Fruit fly (Drosophila melanogaster) whole organism, embryonic: ENCODE results near the gene CG11000.
A peak's percentile ranks its signal among the peaks of the same experiment; 100 is the strongest.

ENCODE experiments used
- Asciz ChIP-seq: fragments of 200-800 bp; sonication (Bioruptor generic); optimal IDR thresholded peaks from 2 replicates; lab custom pipeline; 2017; ENCODE audit warnings: missing biosample characterization, mild to moderate bottlenecking, missing genetic modification characterization, missing genetic modification reagents
- BEAF-32 ChIP-seq: fragments of 200-800 bp; sonication (Bioruptor generic); optimal IDR thresholded peaks from 3 replicates; lab custom pipeline; 2017; ENCODE audit warnings: missing biosample characterization, missing genetic modification characterization, mild to moderate bottlenecking, moderate library complexity, missing genetic modification reagents
- Bgb ChIP-seq: fragments of 200-800 bp; sonication (Bioruptor generic); IDR thresholded peaks from 2 replicates; pipeline ENCODE4 v1.3.6; 2022; ENCODE audit warnings: missing biosample characterization, missing genetic modification characterization; ENCODE audit not compliant: partially characterized antibody
- CG10267 ChIP-seq: fragments of 200-800 bp; sonication (Bioruptor generic); optimal IDR thresholded peaks from 2 replicates; lab custom pipeline; 2018; ENCODE audit warnings: missing biosample characterization, mild to moderate bottlenecking, missing genetic modification characterization, moderate library complexity
- CG11085 ChIP-seq: fragments of 200-800 bp; sonication (Bioruptor generic); IDR thresholded peaks from 2 replicates; pipeline ENCODE4 v1.3.6; 2022; ENCODE audit warnings: missing biosample characterization, missing genetic modification characterization
- CG11723 ChIP-seq: fragments of 200-800 bp; sonication (Bioruptor generic); optimal IDR thresholded peaks from 2 replicates; lab custom pipeline; 2017; ENCODE audit warnings: missing biosample characterization, mild to moderate bottlenecking, missing genetic modification characterization
- CG12659 ChIP-seq: fragments of 200-800 bp; sonication (Bioruptor generic); optimal IDR thresholded peaks from 3 replicates; lab custom pipeline; 2017; ENCODE audit warnings: mild to moderate bottlenecking, missing biosample characterization, missing genetic modification reagents, missing genetic modification characterization
- CG13287 ChIP-seq: fragments of 200-800 bp; sonication (Bioruptor generic); IDR thresholded peaks from 2 replicates; pipeline ENCODE4 v1.3.6; 2022; ENCODE audit warnings: missing biosample characterization, missing genetic modification characterization; ENCODE audit not compliant: partially characterized antibody
- CG14710 ChIP-seq: fragments of 200-800 bp; sonication (Bioruptor generic); optimal IDR thresholded peaks from 3 replicates; lab custom pipeline; 2019; ENCODE audit warnings: missing biosample characterization, mild to moderate bottlenecking, missing genetic modification characterization, moderate library complexity
- CG14965 ChIP-seq: fragments of 200-800 bp; sonication (Bioruptor generic); optimal IDR thresholded peaks from 2 replicates; lab custom pipeline; 2016; ENCODE audit warnings: missing biosample characterization, missing genetic modification characterization, borderline replicate concordance
- CG1603 ChIP-seq: fragments of 200-800 bp; sonication (Bioruptor generic); optimal IDR thresholded peaks from 2 replicates; lab custom pipeline; 2019; ENCODE audit warnings: missing biosample characterization, mild to moderate bottlenecking, missing genetic modification characterization, moderate library complexity
- CG31224 ChIP-seq: fragments of 200-800 bp; sonication (Bioruptor generic); IDR thresholded peaks from 2 replicates; pipeline ENCODE4 v1.3.6; 2022; ENCODE audit warnings: missing biosample characterization, missing genetic modification characterization
- CG3281 ChIP-seq: fragments of 200-800 bp; sonication (Bioruptor generic); optimal IDR thresholded peaks from 3 replicates; lab custom pipeline; 2017; ENCODE audit warnings: missing biosample characterization, mild to moderate bottlenecking, missing genetic modification characterization
- CG42726 ChIP-seq: fragments of 200-800 bp; sonication (Bioruptor generic); IDR thresholded peaks from 2 replicates; pipeline ENCODE4 v1.3.6; 2022; ENCODE audit warnings: missing biosample characterization, missing genetic modification characterization; ENCODE audit not compliant: partially characterized antibody
- CG4617 ChIP-seq: fragments of 200-800 bp; sonication (Bioruptor generic); optimal IDR thresholded peaks from 3 replicates; lab custom pipeline; 2016; ENCODE audit warnings: missing biosample characterization, missing genetic modification characterization, borderline replicate concordance
- CG4854 ChIP-seq: fragments of 200-800 bp; sonication (Bioruptor generic); optimal IDR thresholded peaks from 2 replicates; lab custom pipeline; 2016; ENCODE audit warnings: missing biosample characterization, missing genetic modification characterization, inconsistent platforms
- CG8089 ChIP-seq: fragments of 200-800 bp; sonication (Bioruptor generic); optimal IDR thresholded peaks from 3 replicates; lab custom pipeline; 2016; ENCODE audit warnings: missing biosample characterization, missing genetic modification characterization
- CG9797 ChIP-seq: fragments of 200-800 bp; sonication (Bioruptor generic); optimal IDR thresholded peaks from 3 replicates; lab custom pipeline; 2018; ENCODE audit warnings: missing biosample characterization, mild to moderate bottlenecking, missing genetic modification characterization
- Dbx ChIP-seq: fragments of 200-800 bp; sonication (Bioruptor generic); IDR thresholded peaks from 3 replicates; pipeline ENCODE4 v1.3.6; 2022; ENCODE audit warnings: missing biosample characterization, missing genetic modification characterization
- Deaf1 ChIP-seq: fragments of 200-800 bp; optimal IDR thresholded peaks from 3 replicates; lab custom pipeline; 2019; ENCODE audit warnings: missing biosample characterization, mild to moderate bottlenecking, missing genetic modification characterization, moderate library complexity
- E2f2 ChIP-seq: fragments of 200-800 bp; sonication (Bioruptor generic); IDR thresholded peaks from 2 replicates; pipeline ENCODE4 v1.3.6; 2022; ENCODE audit warnings: missing biosample characterization, missing genetic modification characterization
- Ets97D ChIP-seq: fragments of 200-800 bp; sonication (Bioruptor generic); optimal IDR thresholded peaks from 3 replicates; lab custom pipeline; 2016; ENCODE audit warnings: missing biosample characterization, missing genetic modification characterization
- H2.0 ChIP-seq: fragments of 200-800 bp; sonication (Bioruptor generic); IDR thresholded peaks from 2 replicates; pipeline ENCODE4 v1.3.6; 2022; ENCODE audit warnings: missing biosample characterization, missing genetic modification characterization
- Hand ChIP-seq: fragments of 200-800 bp; sonication (Bioruptor generic); optimal IDR thresholded peaks from 2 replicates; lab custom pipeline; 2017; ENCODE audit warnings: mild to moderate bottlenecking, missing biosample characterization, missing genetic modification reagents, missing genetic modification characterization
- Hr51 ChIP-seq, 2 experiments: fragments of 200-800 bp; sonication (Bioruptor generic); optimal IDR thresholded peaks; 2 replicates in 1 of 2; 3 replicates in 1 of 2; lab custom pipeline; 2016 to 2018; ENCODE audit warnings: missing biosample characterization in 2 of 2, missing genetic modification characterization in 2 of 2, mild to moderate bottlenecking in 1 of 2, moderate library complexity in 1 of 2
- Kr ChIP-seq: fragments of 200-800 bp; sonication (Bioruptor generic); optimal IDR thresholded peaks from 2 replicates; lab custom pipeline; 2017; ENCODE audit warnings: missing biosample characterization, mild to moderate bottlenecking, missing genetic modification characterization
- Med ChIP-seq: fragments of 200-800 bp; sonication (Bioruptor generic); peaks from one replicate; lab custom pipeline; 2016; ENCODE audit warnings: missing biosample characterization, missing genetic modification characterization, mild to moderate bottlenecking, inconsistent platforms, moderate library complexity
- Pdp1 ChIP-seq, 2 experiments: fragments of 200-800 bp; sonication (Bioruptor generic); optimal IDR thresholded peaks; 3 replicates each; lab custom pipeline; 2016; ENCODE audit warnings: missing biosample characterization in 2 of 2, missing genetic modification characterization in 2 of 2, mild to moderate bottlenecking in 1 of 2, moderate library complexity in 1 of 2
- Sry-β ChIP-seq: fragments of 200-800 bp; sonication (Bioruptor generic); optimal IDR thresholded peaks from 2 replicates; lab custom pipeline; 2018; ENCODE audit warnings: missing biosample characterization, mild to moderate bottlenecking, missing genetic modification characterization, moderate library complexity
- Trl ChIP-seq, 3 experiments: fragments of >200 bp in 2 of 3; fragments of 200-800 bp in 1 of 3; sonication (Bioruptor generic) in 1 of 3; optimal IDR thresholded peaks; 2 replicates in 1 of 3; 3 replicates in 2 of 3; lab custom pipeline; 2016 to 2017; ENCODE audit warnings: missing biosample characterization in 1 of 3, missing genetic modification characterization in 1 of 3
- YL-1 ChIP-seq: fragments of 200-800 bp; sonication (Bioruptor generic); optimal IDR thresholded peaks from 3 replicates; lab custom pipeline; 2017; ENCODE audit warnings: missing biosample characterization, mild to moderate bottlenecking, missing genetic modification characterization
- abd-A ChIP-seq: fragments of 200-800 bp; sonication (Bioruptor generic); optimal IDR thresholded peaks from 3 replicates; lab custom pipeline; 2019; ENCODE audit warnings: missing biosample characterization, mild to moderate bottlenecking, missing genetic modification characterization, moderate library complexity
- cas ChIP-seq: fragments of 200-800 bp; sonication (Bioruptor generic); IDR thresholded peaks from 2 replicates; pipeline ENCODE4 v1.3.6; 2022; ENCODE audit warnings: missing biosample characterization, missing genetic modification characterization
- chinmo ChIP-seq: fragments of 200-800 bp; sonication (Bioruptor generic); IDR thresholded peaks from 4 replicates; pipeline ENCODE4 v1.3.6; 2022; ENCODE audit warnings: missing biosample characterization, missing genetic modification characterization; ENCODE audit not compliant: partially characterized antibody
- crol ChIP-seq: fragments of 200-800 bp; sonication (Bioruptor generic); IDR thresholded peaks from 2 replicates; pipeline ENCODE4 v1.3.6; 2022; ENCODE audit warnings: missing biosample characterization, missing genetic modification characterization
- emc ChIP-seq: fragments of 200-800 bp; sonication (Bioruptor generic); optimal IDR thresholded peaks from 2 replicates; lab custom pipeline; 2016; ENCODE audit warnings: missing biosample characterization, missing genetic modification characterization
- gsb-n ChIP-seq: fragments of 200-800 bp; sonication (Bioruptor generic); optimal IDR thresholded peaks from 3 replicates; lab custom pipeline; 2018; ENCODE audit warnings: missing biosample characterization, mild to moderate bottlenecking, missing genetic modification characterization
- her ChIP-seq: fragments of 200-800 bp; sonication (Bioruptor generic); optimal IDR thresholded peaks from 2 replicates; lab custom pipeline; 2016; ENCODE audit warnings: missing biosample characterization, missing genetic modification characterization
- lmd ChIP-seq: fragments of 200-800 bp; sonication (Bioruptor generic); IDR thresholded peaks from 2 replicates; pipeline ENCODE4 v1.3.6; 2022; ENCODE audit warnings: missing biosample characterization, missing genetic modification characterization
- mam ChIP-seq: fragments of 200-800 bp; sonication (Bioruptor generic); optimal IDR thresholded peaks from 3 replicates; lab custom pipeline; 2016; ENCODE audit warnings: missing biosample characterization, missing genetic modification characterization
- nmo ChIP-seq: fragments of 200-800 bp; sonication (Bioruptor generic); optimal IDR thresholded peaks from 2 replicates; lab custom pipeline; 2018; ENCODE audit warnings: missing biosample characterization, mild to moderate bottlenecking, missing genetic modification characterization, moderate library complexity
- phol ChIP-seq: fragments of 200-800 bp; sonication (Bioruptor generic); optimal IDR thresholded peaks from 3 replicates; lab custom pipeline; 2018; ENCODE audit warnings: missing biosample characterization, mild to moderate bottlenecking, missing genetic modification characterization, moderate library complexity
- pita ChIP-seq: fragments of 200-800 bp; sonication (Bioruptor generic); optimal IDR thresholded peaks from 2 replicates; lab custom pipeline; 2017; ENCODE audit warnings: missing biosample characterization, mild to moderate bottlenecking, missing genetic modification characterization
- sens-2 ChIP-seq: fragments of 200-800 bp; sonication (Bioruptor generic); IDR thresholded peaks from 2 replicates; pipeline ENCODE4 v1.3.6; 2022; ENCODE audit warnings: missing biosample characterization, missing genetic modification characterization
- trem ChIP-seq: fragments of 200-800 bp; optimal IDR thresholded peaks from 3 replicates; lab custom pipeline; 2019; ENCODE audit warnings: missing biosample characterization, mild to moderate bottlenecking, missing genetic modification characterization, moderate library complexity
- unc-4 ChIP-seq: fragments of 200-800 bp; sonication (Bioruptor generic); IDR thresholded peaks from 2 replicates; pipeline ENCODE4 v1.3.6; 2022; ENCODE audit warnings: missing biosample characterization, missing genetic modification characterization; ENCODE audit not compliant: partially characterized antibody
- zfh1 ChIP-seq: fragments of 200-800 bp; sonication (Bioruptor generic); IDR thresholded peaks from 3 replicates; pipeline ENCODE4 v1.3.6; 2022; ENCODE audit warnings: missing biosample characterization, missing genetic modification characterization

Gene CG11000

DNA sequence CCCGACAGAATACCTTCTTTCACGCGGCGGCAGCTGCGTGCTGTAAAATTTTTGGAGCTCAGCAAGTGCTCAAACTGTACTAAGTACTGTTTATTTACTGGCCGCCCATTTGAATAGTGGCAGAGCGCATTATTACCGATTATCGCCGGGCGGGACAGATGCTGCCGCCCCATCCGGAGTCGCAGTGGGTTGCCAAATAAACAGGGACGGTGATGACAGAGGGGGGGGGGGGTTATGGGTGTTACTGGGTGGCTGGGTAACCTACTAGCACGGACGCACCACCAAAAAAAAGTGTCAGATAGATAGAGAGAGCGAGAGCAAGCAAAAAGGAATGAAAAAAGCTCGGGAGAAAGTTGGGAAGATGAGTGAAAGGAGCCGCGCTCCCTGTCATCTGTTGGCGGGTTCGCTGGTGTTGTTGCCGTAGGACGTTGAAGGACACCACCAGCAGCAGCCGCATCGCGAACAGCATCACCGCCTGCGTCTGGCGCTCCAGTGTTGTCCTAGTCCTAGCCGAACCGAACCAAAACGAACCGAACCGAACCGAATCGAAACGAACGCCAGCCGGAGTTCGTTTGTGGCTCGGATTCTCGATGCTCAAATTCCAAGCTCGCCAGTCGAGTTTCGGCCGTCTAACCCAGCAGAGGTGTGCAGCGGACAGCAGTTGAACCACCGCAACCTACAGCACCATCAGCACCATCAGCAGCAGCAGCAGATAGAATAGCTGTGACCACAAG is at the start of gene CG11000:
Gene CG11000, plus strand, starts transcription at position 626 of the 734 bp plus-strand sequence.
- TF ChIP-seq mam (no peak), CG14965 (GFP tag; lab: Kevin White, UChicago) (no peak), chinmo (GFP tag; lab: Robert Waterston, UW) (0 out of 4 replicates have a peak, but pooled peaks have one; percentile 21), sens-2 (GFP tag; lab: Robert Waterston, UW) (no peak), abd-A (peak; percentile 89), Hr51 (GFP tag; optimal IDR thresholded peaks at IDR 0.05; lab: Kevin White, UChicago) (no peak), CG3281 (GFP tag; lab: Kevin White, UChicago) (no peak), cas (GFP tag; lab: Robert Waterston, UW) (no peak), Kr (GFP tag; lab: Kevin White, UChicago) (no peak), her (GFP tag; lab: Kevin White, UChicago) (no peak), CG31224 (peak; percentile 63; the same call in 1 of the 2 replicates), CG10267 (tag; lab: Kevin White, UChicago) (no peak), Med (peak; percentile 58), Dbx (GFP tag; lab: Robert Waterston, UW) (0 out of 3 replicates have a peak, but pooled peaks have one; percentile 8), zfh1 (no peak), Trl (optimal IDR thresholded peaks at IDR 0.05; lab: Kevin White, UChicago) (peak in 1 of 2 experiments; percentile 27), Trl (GFP tag; optimal IDR thresholded peaks at IDR 0.05; lab: Kevin White, UChicago) (no peak), emc (GFP tag; lab: Kevin White, UChicago) (no peak), lmd (GFP tag; lab: Robert Waterston, UW) (no peak), CG4854 (no peak), crol (peak; percentile 49; the same call in 1 of the 2 replicates), Deaf1 (tag; lab: Kevin White, UChicago) (peak; percentile 98), Ets97D (no peak)

DNA sequence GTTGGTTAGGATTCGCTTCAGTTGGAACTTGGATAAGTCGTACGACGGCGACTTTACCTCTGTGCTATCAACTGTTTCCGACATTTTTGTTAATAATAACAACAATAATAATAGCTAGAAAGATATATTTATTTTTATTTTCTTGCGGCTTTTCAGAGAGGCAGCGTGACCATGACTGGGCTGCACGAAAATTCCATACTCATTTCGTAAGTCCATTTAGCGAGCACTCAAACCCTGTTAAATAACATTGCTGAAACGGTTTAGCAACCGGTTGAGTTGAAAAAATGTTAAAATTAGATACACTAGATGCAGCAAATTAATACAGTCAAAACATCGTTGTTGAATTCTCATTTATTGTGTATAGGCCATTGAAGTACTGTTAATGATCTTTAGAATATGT is 47.5 kb upstream of the CG11000 start, which contains the start of gene Dcps:
Gene Dcps, minus strand, starts transcription at position 181 of the 400 bp plus-strand sequence.
- TF ChIP-seq gsb-n (tag; lab: Kevin White, UChicago) = peak; percentile 61
- TF ChIP-seq CG11085 (GFP tag; lab: Robert Waterston, UW) = no peak
- TF ChIP-seq Hand (GFP tag; lab: Kevin White, UChicago) = no peak
- peak; percentile 47 for TF ChIP-seq CG13287
- peak; percentile 7 for TF ChIP-seq nmo (GFP tag; lab: Kevin White, UChicago)
- 0 out of 2 replicates have a peak, but pooled peaks have one; percentile 21 for TF ChIP-seq Bgb
- peak; percentile 33 for TF ChIP-seq BEAF-32 (GFP tag; lab: Kevin White, UChicago)
- TF ChIP-seq trem (tag; lab: Kevin White, UChicago) = peak; percentile 27
- TF ChIP-seq YL-1 (GFP tag; lab: Kevin White, UChicago) = peak; percentile 56
- peak; percentile 39 for TF ChIP-seq Sry-β
- peak; percentile 55 for TF ChIP-seq CG4617 (GFP tag; lab: Kevin White, UChicago)
- TF ChIP-seq unc-4 (GFP tag; lab: Robert Waterston, UW) = peak; percentile 19; the same call in 1 of the 2 replicates
- TF ChIP-seq H2.0 (GFP tag; lab: Robert Waterston, UW) = no peak
- peak in 1 of 2 experiments; percentile 83 for TF ChIP-seq Pdp1 (GFP tag; optimal IDR thresholded peaks at IDR 0.05; lab: Kevin White, UChicago)
- peak; percentile 64 for TF ChIP-seq CG9797
- TF ChIP-seq CG42726 = no peak
- peak; percentile 58 for TF ChIP-seq pita (GFP tag; lab: Kevin White, UChicago)
- no peak for TF ChIP-seq CG8089 (GFP tag; lab: Kevin White, UChicago)
- peak; percentile 30 for TF ChIP-seq CG14710 (tag; lab: Kevin White, UChicago)
- TF ChIP-seq CG1603 (tag; lab: Kevin White, UChicago) = peak; percentile 34
- peak; percentile 42 for TF ChIP-seq E2f2 (GFP tag; lab: Robert Waterston, UW)
- TF ChIP-seq Asciz (GFP tag; lab: Kevin White, UChicago) = no peak
- no peak for TF ChIP-seq CG11723 (GFP tag; lab: Kevin White, UChicago)
- TF ChIP-seq CG12659 (GFP tag; lab: Kevin White, UChicago) = peak; percentile 4
- TF ChIP-seq phol (tag; lab: Kevin White, UChicago) = peak; percentile 16
